Fruit fly (Drosophila melanogaster) whole organism, pupa: ENCODE data around the gene wrm2.

Experiments used
- CG10348 ChIP-seq: fragments of 200-800 bp; sonication (Bioruptor generic); IDR thresholded peaks from 2 replicates; pipeline ENCODE4 v1.3.6; 2022; ENCODE audit warnings: missing biosample characterization, missing genetic modification characterization
- CG12605 ChIP-seq: fragments of 200-800 bp; sonication (Bioruptor generic); IDR thresholded peaks from 2 replicates; pipeline ENCODE4 v1.3.6; 2022; ENCODE audit warnings: missing biosample characterization, missing genetic modification characterization
- CG14655 ChIP-seq: fragments of 200-800 bp; sonication (Bioruptor generic); optimal IDR thresholded peaks from 3 replicates; lab custom pipeline; 2017; ENCODE audit warnings: mild to moderate bottlenecking, missing biosample characterization, missing genetic modification reagents, missing genetic modification characterization
- CG15710 ChIP-seq: fragments of 200-800 bp; sonication (Bioruptor generic); optimal IDR thresholded peaks from 2 replicates; lab custom pipeline; 2018; ENCODE audit warnings: missing biosample characterization, mild to moderate bottlenecking, missing genetic modification characterization, moderate library complexity
- CG17806 ChIP-seq: fragments of 200-800 bp; sonication (Bioruptor generic); optimal IDR thresholded peaks from 2 replicates; lab custom pipeline; 2018; ENCODE audit warnings: missing biosample characterization, mild to moderate bottlenecking, missing genetic modification characterization, moderate library complexity
- CG32121 ChIP-seq: fragments of 200-800 bp; sonication (Bioruptor generic); IDR thresholded peaks from 2 replicates; pipeline ENCODE4 v1.3.6; 2022; ENCODE audit warnings: missing biosample characterization, missing genetic modification characterization
- CG34367 ChIP-seq: fragments of 200-800 bp; sonication (Bioruptor generic); optimal IDR thresholded peaks from 2 replicates; lab custom pipeline; 2018; ENCODE audit warnings: missing biosample characterization, mild to moderate bottlenecking, missing genetic modification characterization
- CG9948 ChIP-seq: fragments of 200-800 bp; sonication (Bioruptor generic); optimal IDR thresholded peaks from 2 replicates; lab custom pipeline; 2018; ENCODE audit warnings: missing biosample characterization, mild to moderate bottlenecking, missing genetic modification characterization, moderate library complexity
- EcR ChIP-seq: fragments of 200-800 bp; sonication (Bioruptor generic); optimal IDR thresholded peaks from 3 replicates; lab custom pipeline; 2019; ENCODE audit warnings: missing biosample characterization, missing genetic modification characterization, mild to moderate bottlenecking, moderate library complexity, missing genetic modification reagents
- Ets98B ChIP-seq: fragments of 200-800 bp; sonication (Bioruptor generic); IDR thresholded peaks from 2 replicates; pipeline ENCODE4 v1.3.6; 2022; ENCODE audit warnings: missing biosample characterization, missing genetic modification characterization
- Pif1A ChIP-seq: fragments of 200-800 bp; sonication (Bioruptor generic); optimal IDR thresholded peaks from 3 replicates; lab custom pipeline; 2016; ENCODE audit warnings: missing biosample characterization, missing genetic modification characterization
- Pif1B ChIP-seq: fragments of 200-800 bp; sonication (Bioruptor generic); optimal IDR thresholded peaks from 3 replicates; lab custom pipeline; 2016; ENCODE audit warnings: missing biosample characterization, missing genetic modification characterization
- fd96Ca ChIP-seq: fragments of 200-800 bp; sonication (Bioruptor generic); IDR thresholded peaks from 3 replicates; pipeline ENCODE4 v1.3.6; 2022; ENCODE audit warnings: missing biosample characterization, missing genetic modification characterization
- rn ChIP-seq: fragments of 200-800 bp; sonication (Bioruptor generic); IDR thresholded peaks from 2 replicates; pipeline ENCODE4 v1.3.6; 2022; ENCODE audit warnings: missing biosample characterization, missing genetic modification characterization

- TF ChIP-seq CG14655 (no peak), Pif1B (GFP tag; lab: Kevin White, UChicago) (no peak), CG34367 (tag; lab: Kevin White, UChicago) (no peak), EcR (GFP tag; lab: Kevin White, UChicago) (no peak), rn (GFP tag; lab: Robert Waterston, UW) (no peak), CG12605 (no peak), fd96Ca (no peak), CG32121 (GFP tag; lab: Robert Waterston, UW) (no peak), Pif1A (GFP tag; lab: Kevin White, UChicago) (no peak), CG10348 (no peak), CG17806 (tag; lab: Kevin White, UChicago) (no peak), Ets98B (GFP tag; lab: Robert Waterston, UW) (no peak), CG9948 (tag; lab: Kevin White, UChicago) (no peak), CG15710 (tag; lab: Kevin White, UChicago) (no peak)
These were observed 34.5 kb upstream of the wrm2 start, which contains the start of gene akirin for dm6 chr3L:7369543-7369942.
